Worm (Caenorhabditis elegans) whole organism, L4 larva: ENCODE results near the gene bath-37.

ENCODE experiments used
- F26F4.8 ChIP-seq: fragments of 200-800 bp; sonication (Bioruptor generic); conservative IDR thresholded peaks from 2 replicates; pipeline ENCODE4 v1.3.6; 2022; ENCODE audit warnings: missing genetic modification characterization, missing compliant biosample characterization
- T20F7.1 ChIP-seq: fragments of 200-800 bp; sonication (Bioruptor generic); optimal IDR thresholded peaks from 2 replicates; lab custom pipeline; 2018; ENCODE audit warnings: mild to moderate bottlenecking, missing genetic modification characterization, missing compliant biosample characterization
- Y105C5A.15 ChIP-seq: fragments of 200-800 bp; sonication (Bioruptor generic); IDR thresholded peaks from 2 replicates; pipeline ENCODE4 v1.3.6; 2022; ENCODE audit warnings: missing genetic modification characterization, missing compliant biosample characterization
- aha-1 ChIP-seq: fragments of 150-350 bp; peaks from one replicate; lab custom pipeline; 2014; ENCODE audit warnings: missing biosample characterization, missing genetic modification characterization
- aly-2 ChIP-seq: sonication (generic microtip); optimal IDR thresholded peaks from 2 replicates; lab custom pipeline; 2018; ENCODE audit warnings: missing biosample characterization, missing genetic modification characterization
- ama-1 ChIP-seq: fragments of 150-350 bp; optimal IDR thresholded peaks from 2 replicates; lab custom pipeline; 2014; ENCODE audit warnings: inconsistent platforms, mixed read lengths
- arid-1 ChIP-seq: fragments of 200-800 bp; sonication (Bioruptor generic); conservative IDR thresholded peaks from 2 replicates; pipeline ENCODE4 v1.3.6; 2022; ENCODE audit warnings: missing genetic modification reagents, missing genetic modification characterization, missing compliant biosample characterization
- ceh-20 ChIP-seq: fragments of 200-800 bp; sonication (Bioruptor generic); IDR thresholded peaks from 2 replicates; pipeline ENCODE4 v1.3.6; 2022; ENCODE audit warnings: missing genetic modification reagents, missing genetic modification characterization, missing compliant biosample characterization
- ceh-32 ChIP-seq: sonication (generic microtip); optimal IDR thresholded peaks from 2 replicates; lab custom pipeline; 2016; ENCODE audit warnings: mild to moderate bottlenecking, missing genetic modification characterization, missing compliant biosample characterization; ENCODE audit not compliant: poor library complexity
- ces-1 ChIP-seq: fragments of 150-350 bp; sonication (generic microtip); optimal IDR thresholded peaks from 4 replicates; lab custom pipeline; 2014; ENCODE audit warnings: missing biosample characterization, missing genetic modification reagents, missing genetic modification characterization
- daf-12 ChIP-seq: fragments of 150-350 bp; optimal IDR thresholded peaks from 2 replicates; lab custom pipeline; 2014; ENCODE audit warnings: missing biosample characterization, missing genetic modification reagents, missing genetic modification characterization
- daf-16 ChIP-seq, 3 experiments: sonication (generic microtip); optimal IDR thresholded peaks; 2 replicates each; lab custom pipeline; 2016 to 2017; ENCODE audit warnings: missing genetic modification characterization in 3 of 3, missing genetic modification reagents in 3 of 3, mild to moderate bottlenecking in 2 of 3, missing compliant biosample characterization in 2 of 3, missing biosample characterization in 1 of 3, moderate library complexity in 1 of 3
- daf-19 ChIP-seq: fragments of 200-800 bp; sonication (Bioruptor generic); conservative IDR thresholded peaks from 2 replicates; pipeline ENCODE4 v1.3.6; 2022; ENCODE audit warnings: missing genetic modification characterization, missing compliant biosample characterization
- duxl-1 ChIP-seq: sonication (generic microtip); optimal IDR thresholded peaks from 2 replicates; lab custom pipeline; 2016; ENCODE audit warnings: mild to moderate bottlenecking, missing genetic modification characterization, moderate library complexity, missing compliant biosample characterization; ENCODE audit not compliant: poor library complexity
- dve-1 ChIP-seq: sonication (generic microtip); optimal IDR thresholded peaks from 2 replicates; lab custom pipeline; 2017; ENCODE audit warnings: antibody characterized with exemption, mild to moderate bottlenecking, missing genetic modification characterization, missing compliant biosample characterization; ENCODE audit not compliant: insufficient read depth
- egl-43 ChIP-seq: fragments of 200-800 bp; sonication (Bioruptor generic); IDR thresholded peaks from 2 replicates; pipeline ENCODE4 v1.3.6; 2022; ENCODE audit warnings: missing genetic modification reagents, missing genetic modification characterization, missing compliant biosample characterization
- fkh-10 ChIP-seq: fragments of 150-350 bp; optimal IDR thresholded peaks from 2 replicates; lab custom pipeline; 2014; ENCODE audit warnings: missing biosample characterization, missing genetic modification reagents, missing genetic modification characterization
- gei-8 ChIP-seq: fragments of 200-800 bp; sonication (Bioruptor generic); optimal IDR thresholded peaks from 2 replicates; lab custom pipeline; 2018; ENCODE audit warnings: mild to moderate bottlenecking, missing genetic modification characterization, missing compliant biosample characterization
- hlh-11 ChIP-seq: fragments of 200-800 bp; sonication (Bioruptor generic); optimal IDR thresholded peaks from 2 replicates; lab custom pipeline; 2018; ENCODE audit warnings: mild to moderate bottlenecking, missing genetic modification characterization, missing compliant biosample characterization
- hlh-30 ChIP-seq: sonication (generic microtip); optimal IDR thresholded peaks from 2 replicates; lab custom pipeline; 2017; ENCODE audit warnings: antibody characterized with exemption, mild to moderate bottlenecking, missing genetic modification characterization, missing compliant biosample characterization; ENCODE audit not compliant: insufficient read depth
- lin-38 ChIP-seq: fragments of 200-800 bp; sonication (Bioruptor generic); IDR thresholded peaks from 2 replicates; pipeline ENCODE4 v1.3.6; 2022; ENCODE audit warnings: missing genetic modification reagents, missing genetic modification characterization, missing compliant biosample characterization
- lsy-2 ChIP-seq, 2 experiments: fragments of 150-350 bp in 1 of 2; sonication (generic microtip) in 1 of 2; optimal IDR thresholded peaks; 2 replicates each; lab custom pipeline; 2014 to 2017; ENCODE audit warnings: missing biosample characterization in 2 of 2, missing genetic modification characterization in 2 of 2
- madf-5 ChIP-seq, 2 experiments: fragments of 200-800 bp; sonication (Bioruptor generic); IDR thresholded peaks; 2 replicates each; pipeline ENCODE4 v1.3.6; 2022; ENCODE audit warnings: missing compliant biosample characterization in 2 of 2, missing genetic modification characterization in 2 of 2
- madf-9 ChIP-seq: fragments of 200-800 bp; sonication (Bioruptor generic); conservative IDR thresholded peaks from 2 replicates; pipeline ENCODE4 v1.3.6; 2022; ENCODE audit warnings: missing genetic modification reagents, missing genetic modification characterization, missing compliant biosample characterization
- mep-1 ChIP-seq: fragments of 150-350 bp; sonication (generic microtip); optimal IDR thresholded peaks from 3 replicates; lab custom pipeline; 2014; ENCODE audit warnings: missing biosample characterization, missing genetic modification characterization
- mes-2 ChIP-seq: sonication (generic microtip); optimal IDR thresholded peaks from 2 replicates; lab custom pipeline; 2016; ENCODE audit warnings: missing genotype, mild to moderate bottlenecking, missing genetic modification characterization, missing compliant biosample characterization; ENCODE audit not compliant: poor library complexity, severe bottlenecking
- mxl-3 ChIP-seq: fragments of 200-800 bp; sonication (Bioruptor generic); optimal IDR thresholded peaks from 2 replicates; lab custom pipeline; 2018; ENCODE audit warnings: mild to moderate bottlenecking, missing genetic modification characterization, missing compliant biosample characterization
- nhr-102 ChIP-seq: sonication (generic microtip); optimal IDR thresholded peaks from 2 replicates; lab custom pipeline; 2016; ENCODE audit warnings: mild to moderate bottlenecking, missing genetic modification characterization, moderate library complexity, missing compliant biosample characterization
- nhr-28 ChIP-seq: fragments of 150-350 bp; optimal IDR thresholded peaks from 2 replicates; lab custom pipeline; 2014; ENCODE audit warnings: missing biosample characterization, missing genetic modification characterization
- nhr-48 ChIP-seq: sonication (generic microtip); optimal IDR thresholded peaks from 2 replicates; lab custom pipeline; 2016; ENCODE audit warnings: mild to moderate bottlenecking, missing genetic modification characterization, missing compliant biosample characterization
- nhr-77 ChIP-seq: fragments of 150-350 bp; optimal IDR thresholded peaks from 2 replicates; lab custom pipeline; 2014; ENCODE audit warnings: missing biosample characterization, missing genetic modification characterization
- rbr-2 ChIP-seq: sonication (generic microtip); optimal IDR thresholded peaks from 2 replicates; lab custom pipeline; 2016; ENCODE audit warnings: missing genotype, missing genetic modification characterization, missing compliant biosample characterization
- skn-1 ChIP-seq: fragments of 150-350 bp; optimal IDR thresholded peaks from 2 replicates; lab custom pipeline; 2014; ENCODE audit warnings: missing biosample characterization, missing genetic modification characterization
- snpc-1.2 ChIP-seq: fragments of 200-800 bp; sonication (Bioruptor generic); IDR thresholded peaks from 2 replicates; pipeline ENCODE4 v1.3.6; 2022; ENCODE audit warnings: missing genetic modification reagents, missing genetic modification characterization, missing compliant biosample characterization
- snpc-4 ChIP-seq: fragments of 150-350 bp; optimal IDR thresholded peaks from 2 replicates; lab custom pipeline; 2014; ENCODE audit warnings: missing biosample characterization, missing genetic modification characterization
- unc-62 ChIP-seq, 3 experiments: fragments of 150-350 bp in 1 of 3; sonication (generic microtip); optimal IDR thresholded peaks in 2 of 3; peaks in 1 of 3; 1 replicate in 1 of 3; 2 replicates in 2 of 3; lab custom pipeline; 2014 to 2017; ENCODE audit warnings: missing biosample characterization in 3 of 3, missing genetic modification characterization in 3 of 3, missing genetic modification reagents in 3 of 3, missing genotype in 1 of 3
- zag-1 ChIP-seq: fragments of 150-350 bp; optimal IDR thresholded peaks from 2 replicates; lab custom pipeline; 2014; ENCODE audit warnings: missing biosample characterization, missing genetic modification characterization
- ztf-7 ChIP-seq: fragments of 150-350 bp; optimal IDR thresholded peaks from 2 replicates; lab custom pipeline; 2014; ENCODE audit warnings: missing biosample characterization, missing genetic modification characterization

Gene bath-37

ce11 chrIV:12036924-12037323 is 31.8 kb upstream of the bath-37 start:
- TF ChIP-seq mxl-3 (GFP tag; lab: Kevin White, UChicago) (no peak), unc-62 (GFP tag; optimal IDR thresholded peaks at IDR 0.05 in 1 of 2; lab: Kevin White, UChicago) (no peak), unc-62 (tag; optimal IDR thresholded peaks at IDR 0.05; lab: Kevin White, UChicago) (no peak), daf-19 (GFP tag; lab: Robert Waterston, UW) (no peak), mep-1 (tag; lab: Kevin White, UChicago) (peak; percentile 73), snpc-4 (no peak), egl-43 (GFP tag; lab: Robert Waterston, UW) (no peak), nhr-48 (peak; percentile 23), ces-1 (no peak), madf-5 (GFP tag; IDR thresholded peaks at IDR 0.05; lab: Robert Waterston, UW) (0 out of 4 replicates have a peak, but pooled peaks of 1 of the 2 experiments have one; percentile 12), dve-1 (tag; lab: Kevin White, UChicago) (peak; percentile 26), duxl-1 (tag; lab: Kevin White, UChicago) (peak; percentile 4), nhr-102 (tag; lab: Kevin White, UChicago) (peak; percentile 38), T20F7.1 (peak; percentile 0), skn-1 (no peak), nhr-28 (tag; lab: Kevin White, UChicago) (no peak), ztf-7 (tag; lab: Kevin White, UChicago) (peak; percentile 27), hlh-30 (peak; percentile 5), lsy-2 (tag; optimal IDR thresholded peaks at IDR 0.05; lab: Kevin White, UChicago) (peak in 1 of 2 experiments; percentile 76), aly-2 (tag; lab: Kevin White, UChicago) (no peak), madf-9 (GFP tag; lab: Robert Waterston, UW) (no peak), nhr-77 (tag; lab: Kevin White, UChicago) (peak; percentile 34), zag-1 (tag; lab: Kevin White, UChicago) (no peak), arid-1 (peak; percentile 49; the same call in 1 of the 2 replicates), ceh-32 (tag; lab: Kevin White, UChicago) (no peak), daf-12 (tag; lab: Kevin White, UChicago) (no peak), daf-16 (GFP tag; optimal IDR thresholded peaks at IDR 0.05; lab: Kevin White, UChicago) (no peak), daf-16 (tag; optimal IDR thresholded peaks at IDR 0.05; lab: Kevin White, UChicago) (peak; percentile 43), lin-38 (peak; percentile 32; the same call in 1 of the 2 replicates), Y105C5A.15 (GFP tag; lab: Robert Waterston, UW) (0 out of 2 replicates have a peak, but pooled peaks have one; percentile 38), ceh-20 (GFP tag; lab: Robert Waterston, UW) (no peak), snpc-1.2 (GFP tag; lab: Robert Waterston, UW) (no peak), fkh-10 (GFP tag; lab: Kevin White, UChicago) (no peak), F26F4.8 (GFP tag; lab: Robert Waterston, UW) (no peak), mes-2 (tag; lab: Kevin White, UChicago) (peak; percentile 23), rbr-2 (tag; lab: Kevin White, UChicago) (peak; percentile 6)

ce11 chrIV:12040431-12040830 is 28.3 kb upstream of the bath-37 start:
- TF ChIP-seq nhr-28 (tag; lab: Kevin White, UChicago) (peak; percentile 44), aha-1 (tag; lab: Kevin White, UChicago) (peak; percentile 46), rbr-2 (tag; lab: Kevin White, UChicago) (no peak), daf-16 (GFP tag; optimal IDR thresholded peaks at IDR 0.05; lab: Kevin White, UChicago) (no peak), daf-16 (tag; optimal IDR thresholded peaks at IDR 0.05; lab: Kevin White, UChicago) (peak; percentile 36), aly-2 (tag; lab: Kevin White, UChicago) (no peak), gei-8 (GFP tag; lab: Kevin White, UChicago) (no peak), ama-1 (lab: Kevin White, UChicago) (no peak), hlh-30 (peak; percentile 81), hlh-11 (tag; lab: Kevin White, UChicago) (peak; percentile 39), dve-1 (tag; lab: Kevin White, UChicago) (peak; percentile 0), unc-62 (GFP tag; optimal IDR thresholded peaks at IDR 0.05 in 1 of 2; lab: Kevin White, UChicago) (peak in 1 of 2 experiments; percentile 43), unc-62 (tag; optimal IDR thresholded peaks at IDR 0.05; lab: Kevin White, UChicago) (no peak), mxl-3 (GFP tag; lab: Kevin White, UChicago) (peak; percentile 30)
